Worm (Caenorhabditis elegans): ENCODE results near the gene clec-61.

clec-61 gene

DNA sequence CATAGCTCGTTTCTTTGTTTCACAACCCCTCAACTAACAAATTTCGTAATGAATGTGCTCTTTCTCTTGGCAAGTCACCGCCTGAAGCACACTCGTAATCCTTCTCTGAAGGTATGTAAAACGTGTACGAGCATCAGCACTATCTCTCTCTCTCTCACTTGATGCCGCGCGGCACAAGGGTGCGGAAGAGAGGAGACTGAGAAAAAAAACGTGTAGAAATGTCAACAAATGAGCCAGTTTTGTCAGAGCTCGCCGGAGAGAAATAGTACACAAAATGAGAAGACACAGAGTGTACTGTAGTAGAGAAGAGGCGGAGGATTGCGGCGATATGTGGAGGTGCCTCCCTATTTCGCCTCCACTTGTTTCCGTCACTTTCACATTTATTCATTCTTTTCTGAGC, 19.9 kb upstream of the clec-61 start, which contains the start of gene F59B10.3:
Gene F59B10.3, plus strand, starts transcription at position 301 of the 400 bp plus-strand sequence.
- TF ChIP-seq fos-1 (tag; optimal IDR thresholded peaks at IDR 0.05) (no peak), pha-4 (tag; optimal IDR thresholded peaks at IDR 0.05) (peak; percentile 63), nhr-76 (tag; optimal IDR thresholded peaks at IDR 0.05) (no peak), lsy-12 (tag; optimal IDR thresholded peaks at IDR 0.05) (no peak)

DNA sequence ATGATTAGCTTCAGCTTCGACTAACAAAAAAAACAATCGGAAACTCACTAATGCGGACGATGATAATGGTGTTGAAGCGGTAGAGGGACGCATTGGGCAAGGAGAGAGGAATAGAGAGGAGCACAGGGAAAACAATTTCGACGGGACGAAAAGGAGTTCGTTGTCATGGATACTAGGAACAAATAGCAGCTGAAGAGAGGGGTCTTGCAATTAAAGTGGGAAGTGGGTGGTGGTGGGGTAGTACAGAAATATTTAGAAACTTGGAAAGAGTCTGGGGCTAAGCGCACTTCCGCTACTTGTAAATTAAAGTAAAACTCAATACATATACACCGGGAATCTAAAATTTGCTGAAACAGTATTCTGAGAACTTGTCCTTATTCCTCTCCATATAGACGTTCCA, 19.4 kb upstream of the clec-61 start, which contains the start of gene F59B10.2:
Gene F59B10.2, minus strand, starts transcription at position 101 of the 400 bp plus-strand sequence.
- TF ChIP-seq nhr-237 (tag; optimal IDR thresholded peaks at IDR 0.05): no peak
- no peak for TF ChIP-seq eor-1 (tag; optimal IDR thresholded peaks at IDR 0.05)
- TF ChIP-seq elt-2 (tag; optimal IDR thresholded peaks at IDR 0.05): no peak
- no peak for TF ChIP-seq nhr-28 (tag; optimal IDR thresholded peaks at IDR 0.05)
- TF ChIP-seq ceh-28 (tag; optimal IDR thresholded peaks at IDR 0.05): no peak
- TF ChIP-seq nhr-25 (tag; optimal IDR thresholded peaks at IDR 0.05): no peak
- no peak for TF ChIP-seq nhr-12 (tag; optimal IDR thresholded peaks at IDR 0.05)
- TF ChIP-seq nhr-67 (tag; optimal IDR thresholded peaks at IDR 0.05): no peak
- TF ChIP-seq nhr-23 (tag; optimal IDR thresholded peaks at IDR 0.05): no peak
- no peak for TF ChIP-seq lin-39 (tag; optimal IDR thresholded peaks at IDR 0.05)
- no peak for TF ChIP-seq pqm-1 (tag; optimal IDR thresholded peaks at IDR 0.05)
- TF ChIP-seq nhr-77 (tag; optimal IDR thresholded peaks at IDR 0.05): no peak
- no peak for TF ChIP-seq skn-1 (tag; optimal IDR thresholded peaks at IDR 0.05)
- TF ChIP-seq mml-1 (tag; optimal IDR thresholded peaks at IDR 0.05): no peak
- no peak for TF ChIP-seq snpc-4 (tag; optimal IDR thresholded peaks at IDR 0.05)
- TF ChIP-seq nhr-11 (tag; optimal IDR thresholded peaks at IDR 0.05): no peak

DNA sequence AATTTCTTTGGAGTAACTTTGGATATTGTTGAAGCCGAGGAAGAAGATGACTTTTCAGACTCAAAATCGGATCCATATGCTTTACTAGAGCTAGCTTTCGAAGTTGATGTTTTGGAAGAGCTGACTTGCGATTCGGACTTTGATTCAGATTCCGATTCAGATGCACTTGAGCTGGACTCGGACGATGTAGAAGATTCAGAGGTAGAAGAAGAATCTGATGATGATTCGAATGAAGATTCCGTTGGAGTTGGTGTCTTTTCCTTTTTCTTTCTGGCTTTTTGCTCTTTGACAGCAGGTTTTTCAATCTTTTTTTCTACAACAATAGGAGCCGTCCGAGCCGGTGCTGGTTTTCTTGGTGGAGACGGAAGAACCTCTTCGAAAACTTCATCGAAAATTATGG, 17.6 kb upstream of the clec-61 start:
- TF ChIP-seq nhr-23 (tag; optimal IDR thresholded peaks at IDR 0.05) (no peak), mml-1 (tag; optimal IDR thresholded peaks at IDR 0.05) (no peak)

DNA sequence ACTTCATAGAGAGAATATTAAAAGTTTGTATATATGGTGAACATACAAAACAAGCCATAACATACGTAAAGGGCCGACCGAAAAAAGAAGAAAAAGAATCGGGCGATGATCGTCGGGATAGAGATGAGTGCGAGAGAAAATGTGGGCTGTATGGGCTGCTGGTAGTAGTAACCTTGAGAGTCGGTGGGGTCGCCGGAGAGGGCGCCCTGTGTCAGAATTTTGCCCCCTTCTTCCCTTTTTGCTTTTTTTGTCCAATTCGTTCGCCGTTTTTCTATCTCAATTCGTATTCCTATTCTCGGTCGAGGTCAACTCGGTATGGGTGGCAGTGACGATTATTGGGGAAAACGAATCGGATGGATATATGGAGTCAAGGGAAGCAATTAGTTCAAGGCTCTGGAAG, 15.6 kb upstream of the clec-61 start:
- TF ChIP-seq mml-1 (tag; optimal IDR thresholded peaks at IDR 0.05): no peak
- TF ChIP-seq R02D3.7 (tag; optimal IDR thresholded peaks at IDR 0.05): no peak
- TF ChIP-seq ceh-82 (tag; optimal IDR thresholded peaks at IDR 0.05): no peak
- peak; percentile 46 for TF ChIP-seq nhr-23 (tag; optimal IDR thresholded peaks at IDR 0.05)
- peak; percentile 73 for TF ChIP-seq nhr-25 (tag; optimal IDR thresholded peaks at IDR 0.05)
- no peak for TF ChIP-seq hmg-11 (tag; optimal IDR thresholded peaks at IDR 0.05)
- no peak for TF ChIP-seq jun-1 (tag; optimal IDR thresholded peaks at IDR 0.05)
- TF ChIP-seq zag-1 (tag; optimal IDR thresholded peaks at IDR 0.05): no peak
- no peak for TF ChIP-seq nhr-11 (tag; optimal IDR thresholded peaks at IDR 0.05)
- TF ChIP-seq lin-15B (tag; optimal IDR thresholded peaks at IDR 0.05): no peak

DNA sequence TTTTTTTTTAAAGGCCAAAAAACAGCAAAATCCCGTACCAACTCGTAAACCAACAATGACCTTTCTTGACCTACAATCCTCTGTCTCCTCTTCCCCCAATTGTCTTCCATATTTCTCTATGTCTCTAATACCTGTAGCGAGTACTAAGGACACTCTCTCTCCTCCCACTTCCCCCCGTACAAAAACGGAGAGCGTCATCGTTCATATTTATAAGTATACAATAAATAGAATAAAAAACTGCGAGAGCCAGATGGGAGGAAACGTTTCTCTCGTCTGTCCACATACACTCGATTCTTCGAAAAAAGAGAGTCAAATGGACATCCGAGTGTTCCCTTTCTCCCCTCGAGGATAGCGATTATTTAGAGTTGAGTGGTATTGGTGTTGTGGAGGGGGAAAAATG, 14.4 kb upstream of the clec-61 start:
- peak; percentile 20 for TF ChIP-seq lin-39 (tag; optimal IDR thresholded peaks at IDR 0.05)
- peak; percentile 58 for TF ChIP-seq nhr-23 (tag; optimal IDR thresholded peaks at IDR 0.05)
- TF ChIP-seq nhr-12 (tag; optimal IDR thresholded peaks at IDR 0.05): no peak
- TF ChIP-seq egl-27 (tag; optimal IDR thresholded peaks at IDR 0.05): no peak
- TF ChIP-seq nfya-1 (tag; optimal IDR thresholded peaks at IDR 0.05; ENCODE audit: insufficient read depth): peak; percentile 1
- TF ChIP-seq nhr-25 (tag; optimal IDR thresholded peaks at IDR 0.05): peak; percentile 46
- peak; percentile 89 for TF ChIP-seq pha-4 (tag; optimal IDR thresholded peaks at IDR 0.05)
- peak; percentile 35 for TF ChIP-seq jun-1 (tag; optimal IDR thresholded peaks at IDR 0.05)

DNA sequence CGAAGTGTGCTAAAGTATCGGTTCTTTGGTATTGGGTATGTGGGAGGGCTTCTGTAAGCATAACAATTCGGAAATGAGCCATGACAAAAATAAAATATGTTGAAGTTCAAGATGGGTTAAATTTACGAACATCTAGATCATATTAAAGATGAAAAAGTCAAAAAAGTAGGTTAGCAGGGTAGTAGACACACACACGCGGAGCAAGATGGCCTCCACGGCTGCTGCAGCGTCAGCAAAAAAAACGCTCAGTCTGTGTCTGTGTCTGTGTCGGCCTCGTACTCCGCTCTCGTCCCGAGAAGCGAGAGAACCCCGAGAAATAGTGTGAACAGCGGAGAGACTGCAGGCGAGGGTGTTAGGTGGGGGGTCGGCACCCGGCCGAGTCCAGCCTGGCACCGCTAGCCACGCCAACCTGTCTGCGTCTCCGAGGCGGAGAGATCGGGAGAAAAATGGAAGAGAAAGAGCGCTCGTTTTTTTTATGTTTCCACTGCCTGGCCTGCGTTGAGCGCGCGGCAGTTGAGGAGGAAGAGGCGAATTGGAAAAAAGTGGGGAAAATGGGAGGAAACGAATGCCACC, 12.2 kb upstream of the clec-61 start, which contains the start of gene myrf-1:
Gene myrf-1, minus strand, starts transcription at position 51 of the 573 bp plus-strand sequence.
- no peak for TF ChIP-seq ZK546.5 (tag; optimal IDR thresholded peaks at IDR 0.05)
- TF ChIP-seq nhr-11 (tag; optimal IDR thresholded peaks at IDR 0.05): peak; percentile 87
- TF ChIP-seq elt-2 (tag; optimal IDR thresholded peaks at IDR 0.05): peak; percentile 80
- TF ChIP-seq pha-4 (tag; optimal IDR thresholded peaks at IDR 0.05): peak; percentile 92
- TF ChIP-seq mdl-1 (tag; optimal IDR thresholded peaks at IDR 0.05): peak; percentile 70
- no peak for TF ChIP-seq egl-27 (tag; optimal IDR thresholded peaks at IDR 0.05)
- TF ChIP-seq sea-2 (GFP tag; optimal IDR thresholded peaks at IDR 0.05): peak; percentile 39
- peak; percentile 43 for TF ChIP-seq ceh-82 (tag; optimal IDR thresholded peaks at IDR 0.05)
- TF ChIP-seq eor-1 (tag; optimal IDR thresholded peaks at IDR 0.05): no peak
- peak; percentile 99 for TF ChIP-seq hmg-11 (tag; optimal IDR thresholded peaks at IDR 0.05)
- peak; percentile 91 for TF ChIP-seq nhr-23 (tag; optimal IDR thresholded peaks at IDR 0.05)
- TF ChIP-seq snpc-4 (tag; optimal IDR thresholded peaks at IDR 0.05): peak; percentile 33
- TF ChIP-seq mml-1 (tag; optimal IDR thresholded peaks at IDR 0.05): no peak
- TF ChIP-seq unc-62 (GFP tag; optimal IDR thresholded peaks at IDR 0.05): peak; percentile 83
- no peak for TF ChIP-seq nhr-237 (tag; optimal IDR thresholded peaks at IDR 0.05)
- no peak for TF ChIP-seq ztf-4 (tag; optimal IDR thresholded peaks at IDR 0.05)
- peak; percentile 56 for TF ChIP-seq elt-1 (tag; optimal IDR thresholded peaks at IDR 0.05)
- peak; percentile 8 for TF ChIP-seq pqm-1 (tag; optimal IDR thresholded peaks at IDR 0.05)
- TF ChIP-seq nhr-77 (tag; optimal IDR thresholded peaks at IDR 0.05): peak; percentile 47
- no peak for TF ChIP-seq unc-39 (tag; optimal IDR thresholded peaks at IDR 0.05)
- peak; percentile 64 for TF ChIP-seq lin-15B (tag; optimal IDR thresholded peaks at IDR 0.05)
- TF ChIP-seq aly-2 (tag; optimal IDR thresholded peaks at IDR 0.05): no peak
- no peak for TF ChIP-seq ceh-16 (tag; optimal IDR thresholded peaks at IDR 0.05)
- no peak for TF ChIP-seq nhr-12 (tag; optimal IDR thresholded peaks at IDR 0.05)
- peak; percentile 48 for TF ChIP-seq fos-1 (tag; optimal IDR thresholded peaks at IDR 0.05)
- peak; percentile 77 for TF ChIP-seq nhr-25 (tag; optimal IDR thresholded peaks at IDR 0.05)
- peak; percentile 53 for TF ChIP-seq R02D3.7 (tag; optimal IDR thresholded peaks at IDR 0.05)
- TF ChIP-seq egl-5 (tag; optimal IDR thresholded peaks at IDR 0.05): peak; percentile 85
- no peak for TF ChIP-seq nhr-28 (tag; optimal IDR thresholded peaks at IDR 0.05)
- no peak for TF ChIP-seq nhr-76 (tag; optimal IDR thresholded peaks at IDR 0.05)
- peak; percentile 67 for TF ChIP-seq ama-1 (optimal IDR thresholded peaks at IDR 0.05)
